Worm (Caenorhabditis elegans) whole organism, L3 larva: ENCODE measurements around the gene Y105C5B.1.

Experiments
- R02D3.7 ChIP-seq: fragments of 150-350 bp; optimal IDR thresholded peaks from 2 replicates; lab custom pipeline; 2014; ENCODE audit warnings: missing biosample characterization, missing genetic modification characterization
- aly-2 ChIP-seq: fragments of 150-350 bp; optimal IDR thresholded peaks from 2 replicates; lab custom pipeline; 2014; ENCODE audit warnings: missing biosample characterization, missing genetic modification characterization
- ama-1 ChIP-seq: fragments of 150-350 bp; optimal IDR thresholded peaks from 2 replicates; lab custom pipeline; 2018
- ceh-16 ChIP-seq: sonication (generic microtip); optimal IDR thresholded peaks from 2 replicates; lab custom pipeline; 2017; ENCODE audit warnings: missing biosample characterization, missing genetic modification characterization
- ceh-82 ChIP-seq: fragments of 150-350 bp; optimal IDR thresholded peaks from 2 replicates; lab custom pipeline; 2014; ENCODE audit warnings: missing biosample characterization, missing genetic modification characterization
- ceh-9 ChIP-seq: sonication (generic microtip); optimal IDR thresholded peaks from 2 replicates; lab custom pipeline; 2018; ENCODE audit warnings: missing biosample characterization, missing genetic modification characterization
- daf-12 ChIP-seq: fragments of 150-350 bp; optimal IDR thresholded peaks from 2 replicates; lab custom pipeline; 2014; ENCODE audit warnings: missing biosample characterization, missing genetic modification reagents, missing genetic modification characterization
- egl-5 ChIP-seq: fragments of 150-350 bp; optimal IDR thresholded peaks from 2 replicates; lab custom pipeline; 2017; ENCODE audit warnings: missing biosample characterization, missing genetic modification reagents, missing genetic modification characterization, inconsistent platforms
- elt-1 ChIP-seq: fragments of 150-350 bp; optimal IDR thresholded peaks from 2 replicates; lab custom pipeline; 2014; ENCODE audit warnings: missing biosample characterization, missing genetic modification characterization
- elt-3 ChIP-seq, 3 experiments: fragments of 150-350 bp in 1 of 3; sonication (generic microtip) in 2 of 3; optimal IDR thresholded peaks; 2 replicates in 2 of 3; 4 replicates in 1 of 3; lab custom pipeline; 2014 to 2017; ENCODE audit warnings: missing biosample characterization in 3 of 3, missing genetic modification characterization in 3 of 3
- eor-1 ChIP-seq, 2 experiments: fragments of 150-350 bp; optimal IDR thresholded peaks; 2 replicates each; lab custom pipeline; 2014 to 2018; ENCODE audit warnings: missing biosample characterization in 2 of 2, missing genetic modification characterization in 2 of 2
- fkh-2 ChIP-seq: fragments of 150-350 bp; optimal IDR thresholded peaks from 2 replicates; lab custom pipeline; 2014; ENCODE audit warnings: missing biosample characterization, missing genetic modification reagents, missing genetic modification characterization
- fos-1 ChIP-seq: fragments of 150-350 bp; optimal IDR thresholded peaks from 2 replicates; lab custom pipeline; 2014; ENCODE audit warnings: missing biosample characterization, missing genetic modification characterization
- hmg-11 ChIP-seq: sonication (generic microtip); optimal IDR thresholded peaks from 2 replicates; lab custom pipeline; 2016; ENCODE audit warnings: missing genetic modification characterization, missing compliant biosample characterization
- jun-1 ChIP-seq: fragments of 150-350 bp; optimal IDR thresholded peaks from 2 replicates; lab custom pipeline; 2014; ENCODE audit warnings: missing biosample characterization, missing genetic modification reagents, missing genetic modification characterization
- mdl-1 ChIP-seq: fragments of 150-350 bp; optimal IDR thresholded peaks from 2 replicates; lab custom pipeline; 2014; ENCODE audit warnings: missing biosample characterization, missing genetic modification characterization
- mml-1 ChIP-seq: fragments of 150-350 bp; sonication (generic microtip); optimal IDR thresholded peaks from 3 replicates; lab custom pipeline; 2014; ENCODE audit warnings: missing biosample characterization, missing genetic modification characterization
- nhr-23 ChIP-seq: fragments of 150-350 bp; optimal IDR thresholded peaks from 2 replicates; lab custom pipeline; 2014; ENCODE audit warnings: missing biosample characterization, missing genetic modification reagents, missing genetic modification characterization
- nhr-43 ChIP-seq: sonication (generic microtip); optimal IDR thresholded peaks from 2 replicates; lab custom pipeline; 2016; ENCODE audit warnings: mild to moderate bottlenecking, missing genetic modification characterization, missing compliant biosample characterization; ENCODE audit not compliant: poor library complexity, severe bottlenecking
- nhr-67 ChIP-seq: fragments of 150-350 bp; optimal IDR thresholded peaks from 2 replicates; lab custom pipeline; 2014; ENCODE audit warnings: missing biosample characterization, missing genetic modification characterization
- nhr-76 ChIP-seq: fragments of 150-350 bp; sonication (generic microtip); optimal IDR thresholded peaks from 5 replicates; lab custom pipeline; 2014; ENCODE audit warnings: missing biosample characterization, missing genetic modification characterization
- pqm-1 ChIP-seq: fragments of 150-350 bp; optimal IDR thresholded peaks from 2 replicates; lab custom pipeline; 2017; ENCODE audit warnings: missing biosample characterization, missing genetic modification characterization, inconsistent platforms
- sea-2 ChIP-seq: fragments of 150-350 bp; sonication (generic microtip); optimal IDR thresholded peaks from 4 replicates; lab custom pipeline; 2014; ENCODE audit warnings: missing biosample characterization, missing genetic modification reagents, missing genetic modification characterization
- tbx-2 ChIP-seq: sonication (generic microtip); optimal IDR thresholded peaks from 2 replicates; lab custom pipeline; 2016; ENCODE audit warnings: mild to moderate bottlenecking, missing genetic modification characterization, missing compliant biosample characterization
- unc-62 ChIP-seq: fragments of 150-350 bp; sonication (generic microtip); optimal IDR thresholded peaks from 4 replicates; lab custom pipeline; 2014; ENCODE audit warnings: missing biosample characterization, missing genetic modification reagents, missing genetic modification characterization
- zag-1 ChIP-seq: fragments of 150-350 bp; optimal IDR thresholded peaks from 2 replicates; lab custom pipeline; 2014; ENCODE audit warnings: missing biosample characterization, missing genetic modification characterization
- ztf-11 ChIP-seq: fragments of 150-350 bp; optimal IDR thresholded peaks from 2 replicates; lab custom pipeline; 2014; ENCODE audit warnings: missing biosample characterization, missing genetic modification characterization

Gene Y105C5B.1

DNA sequence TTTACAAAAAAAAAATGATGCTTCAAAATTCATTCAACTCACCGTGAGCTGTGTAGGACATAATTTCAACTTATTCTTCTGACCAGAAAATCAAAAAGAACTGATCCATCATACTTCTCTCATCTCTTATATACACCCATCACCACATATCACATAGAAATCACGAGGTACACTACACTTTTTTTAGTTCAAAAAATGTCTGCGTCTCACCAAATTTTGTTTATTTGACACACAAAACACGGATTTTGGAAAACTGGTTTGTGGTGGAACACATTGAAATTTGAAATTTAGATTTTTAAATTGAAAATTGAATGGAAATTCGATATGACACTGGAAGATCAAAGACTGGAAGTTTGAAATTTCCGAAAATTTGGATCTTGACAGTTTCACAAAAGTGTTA, 30.7 kb downstream of the Y105C5B.1 start, which contains the start of gene Y105C5B.5:
Gene Y105C5B.5 (minus strand): TSS at position 103 of the 400 bp plus-strand sequence.
- TF ChIP-seq mdl-1 (tag; lab: Kevin White, UChicago) (no peak), nhr-23 (tag; lab: Kevin White, UChicago) (peak; percentile 3)

ce11 chrIV:15906059-15906632, 35.7 kb downstream of the Y105C5B.1 start, which contains the start of gene srv-15:
srv-15 (plus strand) TSS chrIV:15906582.
- no peak for TF ChIP-seq fkh-2 (tag; lab: Kevin White, UChicago)
- TF ChIP-seq fos-1 (tag; lab: Kevin White, UChicago), result no peak
- no peak for TF ChIP-seq hmg-11 (tag; lab: Kevin White, UChicago)
- TF ChIP-seq jun-1 (tag; lab: Kevin White, UChicago), result no peak
- no peak for TF ChIP-seq nhr-67 (tag; lab: Kevin White, UChicago)

ce11 chrIV:15908251-15908650, 37.8 kb downstream of the Y105C5B.1 start:
- TF ChIP-seq ama-1 (lab: Kevin White, UChicago) (no peak), elt-3 (tag; optimal IDR thresholded peaks at IDR 0.05; lab: Kevin White, UChicago) (no peak), zag-1 (tag; lab: Kevin White, UChicago) (no peak), ceh-16 (tag; lab: Kevin White, UChicago) (no peak), R02D3.7 (tag; lab: Kevin White, UChicago) (no peak), ceh-9 (tag; lab: Kevin White, UChicago) (no peak), elt-1 (tag; lab: Kevin White, UChicago) (no peak), eor-1 (tag; optimal IDR thresholded peaks at IDR 0.05; lab: Kevin White, UChicago) (no peak), daf-12 (tag; lab: Kevin White, UChicago) (no peak), egl-5 (tag; lab: Kevin White, UChicago) (no peak), ceh-82 (tag; lab: Kevin White, UChicago) (no peak), hmg-11 (tag; lab: Kevin White, UChicago) (no peak), aly-2 (tag; lab: Kevin White, UChicago) (no peak), pqm-1 (no peak), mml-1 (no peak), nhr-43 (tag; lab: Kevin White, UChicago) (no peak), tbx-2 (tag; lab: Kevin White, UChicago) (no peak), fos-1 (tag; lab: Kevin White, UChicago) (no peak), unc-62 (GFP tag; lab: Kevin White, UChicago) (no peak), nhr-76 (tag; lab: Kevin White, UChicago) (no peak)

- TF ChIP-seq ceh-16 (tag; lab: Kevin White, UChicago) (no peak), elt-3 (tag; optimal IDR thresholded peaks at IDR 0.05; lab: Kevin White, UChicago) (no peak), sea-2 (no peak), ztf-11 (no peak)
Measured at ce11 chrIV:15915061-15915460, 44.6 kb downstream of the Y105C5B.1 start.
